Fruit fly (Drosophila melanogaster): ENCODE measurements around the gene GstD1.

DNA sequence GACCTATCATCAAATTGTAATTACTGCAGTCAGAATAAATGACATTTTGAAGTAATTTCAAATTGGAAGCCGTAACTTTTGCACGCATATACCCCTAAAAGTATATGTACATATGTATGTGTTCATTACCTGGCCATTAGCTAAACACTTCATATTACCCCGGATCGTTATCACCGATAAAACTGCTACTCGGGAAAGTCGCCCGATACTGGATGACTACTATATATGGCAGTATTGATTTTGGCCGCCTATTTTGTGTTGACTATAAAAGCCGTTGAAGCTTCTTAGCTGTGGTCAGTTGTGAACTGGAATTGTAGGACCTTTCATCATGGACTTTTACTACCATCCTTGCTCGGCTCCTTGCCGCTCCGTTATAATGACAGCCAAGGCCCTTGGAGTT, 10.6 kb upstream of the GstD1 start, which contains the start of gene GstD8:
- no peak for TF ChIP-seq pan (optimal IDR thresholded peaks at IDR 0.05)
- TF ChIP-seq usp (GFP tag; optimal IDR thresholded peaks at IDR 0.05) = no peak
- no peak for TF ChIP-seq psq (optimal IDR thresholded peaks at IDR 0.05)
- TF ChIP-seq CG8478 (optimal IDR thresholded peaks at IDR 0.05) = no peak
